Worm (Caenorhabditis elegans) whole organism, L4/young adult: ENCODE measurements around the gene aat-6.

Experiments used
- W03F9.2 ChIP-seq: fragments of 150-350 bp; optimal IDR thresholded peaks from 2 replicates; lab custom pipeline; 2014; ENCODE audit warnings: missing biosample characterization, missing genetic modification characterization
- dao-5 ChIP-seq: sonication (generic microtip); optimal IDR thresholded peaks from 2 replicates; lab custom pipeline; 2016; ENCODE audit warnings: missing genotype, missing genetic modification characterization, moderate library complexity, missing compliant biosample characterization
- him-1 ChIP-seq: sonication (generic microtip); optimal IDR thresholded peaks from 2 replicates; lab custom pipeline; 2016; ENCODE audit warnings: missing genotype, missing genetic modification reagents, missing genetic modification characterization, missing compliant biosample characterization

The aat-6 gene

ce11 chrV:11462963-11463453, 7.5 kb downstream of the aat-6 start, which contains the start of gene zipt-16:
TSS of gene zipt-16 (plus strand) at chrV:11463013.
- TF ChIP-seq W03F9.2 (tag; lab: Kevin White, UChicago) (no peak), him-1 (tag; lab: Kevin White, UChicago) (no peak), dao-5 (tag; lab: Kevin White, UChicago) (no peak)

ce11 chrV:11459255-11459654, 11.2 kb downstream of the aat-6 start, which contains the start of gene T11F9.1:
TSS of gene T11F9.1 (plus strand) at chrV:11459555.
- no peak for TF ChIP-seq him-1 (tag; lab: Kevin White, UChicago)
- TF ChIP-seq dao-5 (tag; lab: Kevin White, UChicago): no peak
- TF ChIP-seq W03F9.2 (tag; lab: Kevin White, UChicago): no peak

- TF ChIP-seq W03F9.2 (tag; lab: Kevin White, UChicago) (no peak), dao-5 (tag; lab: Kevin White, UChicago) (no peak), him-1 (tag; lab: Kevin White, UChicago) (no peak)
These were observed 15.5 kb downstream of the aat-6 start for ce11 chrV:11454917-11455316.

- TF ChIP-seq W03F9.2 (tag; lab: Kevin White, UChicago): no peak
- no peak for TF ChIP-seq dao-5 (tag; lab: Kevin White, UChicago)
- TF ChIP-seq him-1 (tag; lab: Kevin White, UChicago): no peak
These were observed 20.2 kb downstream of the aat-6 start, which contains the start of gene col-156 for ce11 chrV:11450257-11450656. TSS of gene col-156 (minus strand) at chrV:11450357.

- TF ChIP-seq him-1 (tag; lab: Kevin White, UChicago) (no peak), W03F9.2 (tag; lab: Kevin White, UChicago) (no peak), dao-5 (tag; lab: Kevin White, UChicago) (no peak)
These were observed 21.1 kb downstream of the aat-6 start for ce11 chrV:11449404-11449803.

ce11 chrV:11446297-11446696, 24.2 kb downstream of the aat-6 start, which contains the start of gene mig-17:
TSS of gene mig-17 (plus strand) at chrV:11446685.
- no peak for TF ChIP-seq him-1 (tag; lab: Kevin White, UChicago)
- TF ChIP-seq dao-5 (tag; lab: Kevin White, UChicago): no peak
- TF ChIP-seq W03F9.2 (tag; lab: Kevin White, UChicago): no peak

- TF ChIP-seq him-1 (tag; lab: Kevin White, UChicago) (peak; percentile 35), W03F9.2 (tag; lab: Kevin White, UChicago) (no peak)
These were observed 25.1 kb downstream of the aat-6 start for ce11 chrV:11445375-11445774.

ce11 chrV:11443503-11443902, 27.0 kb downstream of the aat-6 start, which contains the start of gene F57B7.2:
TSS of gene F57B7.2 (minus strand) at chrV:11443603.
- TF ChIP-seq dao-5 (tag; lab: Kevin White, UChicago) (no peak), W03F9.2 (tag; lab: Kevin White, UChicago) (no peak), him-1 (tag; lab: Kevin White, UChicago) (no peak)

ce11 chrV:11439202-11439601, 31.3 kb downstream of the aat-6 start:
- no peak for TF ChIP-seq W03F9.2 (tag; lab: Kevin White, UChicago)
- no peak for TF ChIP-seq him-1 (tag; lab: Kevin White, UChicago)
- no peak for TF ChIP-seq dao-5 (tag; lab: Kevin White, UChicago)

- TF ChIP-seq W03F9.2 (tag; lab: Kevin White, UChicago): no peak
- no peak for TF ChIP-seq dao-5 (tag; lab: Kevin White, UChicago)
- no peak for TF ChIP-seq him-1 (tag; lab: Kevin White, UChicago)
These were observed 32.0 kb downstream of the aat-6 start, which contains the start of gene dmsr-1 for ce11 chrV:11438464-11438863. TSS of gene dmsr-1 (plus strand) at chrV:11438764.

- TF ChIP-seq W03F9.2 (tag; lab: Kevin White, UChicago): no peak
These were observed 34.1 kb downstream of the aat-6 start for ce11 chrV:11436407-11436806.

- TF ChIP-seq dao-5 (tag; lab: Kevin White, UChicago) (no peak), W03F9.2 (tag; lab: Kevin White, UChicago) (no peak), him-1 (tag; lab: Kevin White, UChicago) (no peak)
These were observed 35.2 kb downstream of the aat-6 start for ce11 chrV:11435242-11435641.

- TF ChIP-seq him-1 (tag; lab: Kevin White, UChicago) (no peak), dao-5 (tag; lab: Kevin White, UChicago) (no peak), W03F9.2 (tag; lab: Kevin White, UChicago) (no peak)
These were observed 39.6 kb downstream of the aat-6 start for ce11 chrV:11430823-11431222.

ce11 chrV:11428728-11429127, 41.7 kb downstream of the aat-6 start:
- TF ChIP-seq W03F9.2 (tag; lab: Kevin White, UChicago) (no peak), dao-5 (tag; lab: Kevin White, UChicago) (no peak), him-1 (tag; lab: Kevin White, UChicago) (no peak)
